Fruit fly (Drosophila melanogaster) whole organism, pupa: ENCODE results near the gene CG15347.

Source experiments
- CG10348 ChIP-seq: fragments of 200-800 bp; sonication (Bioruptor generic); IDR thresholded peaks from 2 replicates; pipeline ENCODE4 v1.3.6; 2022; ENCODE audit warnings: missing biosample characterization, missing genetic modification characterization
- CG12605 ChIP-seq: fragments of 200-800 bp; sonication (Bioruptor generic); IDR thresholded peaks from 2 replicates; pipeline ENCODE4 v1.3.6; 2022; ENCODE audit warnings: missing biosample characterization, missing genetic modification characterization
- CG14655 ChIP-seq: fragments of 200-800 bp; sonication (Bioruptor generic); optimal IDR thresholded peaks from 3 replicates; lab custom pipeline; 2017; ENCODE audit warnings: mild to moderate bottlenecking, missing biosample characterization, missing genetic modification reagents, missing genetic modification characterization
- CG15710 ChIP-seq: fragments of 200-800 bp; sonication (Bioruptor generic); optimal IDR thresholded peaks from 2 replicates; lab custom pipeline; 2018; ENCODE audit warnings: missing biosample characterization, mild to moderate bottlenecking, missing genetic modification characterization, moderate library complexity
- CG17806 ChIP-seq: fragments of 200-800 bp; sonication (Bioruptor generic); optimal IDR thresholded peaks from 2 replicates; lab custom pipeline; 2018; ENCODE audit warnings: missing biosample characterization, mild to moderate bottlenecking, missing genetic modification characterization, moderate library complexity
- CG32121 ChIP-seq: fragments of 200-800 bp; sonication (Bioruptor generic); IDR thresholded peaks from 2 replicates; pipeline ENCODE4 v1.3.6; 2022; ENCODE audit warnings: missing biosample characterization, missing genetic modification characterization
- CG34367 ChIP-seq: fragments of 200-800 bp; sonication (Bioruptor generic); optimal IDR thresholded peaks from 2 replicates; lab custom pipeline; 2018; ENCODE audit warnings: missing biosample characterization, mild to moderate bottlenecking, missing genetic modification characterization
- CG8301 ChIP-seq: fragments of 200-800 bp; sonication (Bioruptor generic); optimal IDR thresholded peaks from 2 replicates; lab custom pipeline; 2018; ENCODE audit warnings: missing biosample characterization, mild to moderate bottlenecking, missing genetic modification characterization
- D1 ChIP-seq: fragments of 200-800 bp; sonication (Bioruptor generic); optimal IDR thresholded peaks from 2 replicates; lab custom pipeline; 2018; ENCODE audit warnings: missing biosample characterization, mild to moderate bottlenecking, missing genetic modification characterization, moderate library complexity
- Ets98B ChIP-seq: fragments of 200-800 bp; sonication (Bioruptor generic); IDR thresholded peaks from 2 replicates; pipeline ENCODE4 v1.3.6; 2022; ENCODE audit warnings: missing biosample characterization, missing genetic modification characterization
- Pif1A ChIP-seq: fragments of 200-800 bp; sonication (Bioruptor generic); optimal IDR thresholded peaks from 3 replicates; lab custom pipeline; 2016; ENCODE audit warnings: missing biosample characterization, missing genetic modification characterization
- Snoo ChIP-seq: fragments of 200-800 bp; sonication (Bioruptor generic); optimal IDR thresholded peaks from 3 replicates; lab custom pipeline; 2017; ENCODE audit warnings: missing biosample characterization, mild to moderate bottlenecking, missing genetic modification characterization, inconsistent platforms
- fd96Ca ChIP-seq: fragments of 200-800 bp; sonication (Bioruptor generic); IDR thresholded peaks from 3 replicates; pipeline ENCODE4 v1.3.6; 2022; ENCODE audit warnings: missing biosample characterization, missing genetic modification characterization

DNA sequence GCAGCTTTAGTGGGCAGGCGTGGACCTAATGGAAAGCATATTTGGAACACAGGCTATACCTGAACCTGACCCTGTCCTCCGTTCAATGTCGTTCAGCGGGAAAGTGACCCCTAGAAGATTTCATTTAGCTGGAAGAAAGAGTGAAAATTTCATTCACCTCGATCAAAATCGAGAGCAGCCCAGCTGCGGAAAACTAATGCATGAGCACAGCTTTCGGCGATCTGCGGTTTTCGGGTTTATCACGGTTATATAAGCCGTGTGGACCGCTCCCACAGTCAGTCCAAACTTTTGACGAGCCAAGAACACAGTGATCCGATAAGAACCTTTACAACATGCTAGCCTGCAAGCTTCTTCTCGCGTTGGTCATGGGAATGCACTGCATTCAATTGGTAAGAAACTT lies 9.9 kb upstream of the CG15347 start, which contains the start of gene Cp7Fa:
- TF ChIP-seq fd96Ca (GFP tag; lab: Robert Waterston, UW) (no peak), Ets98B (no peak), Snoo (tag; lab: Kevin White, UChicago) (no peak), CG10348 (GFP tag; lab: Robert Waterston, UW) (no peak), CG34367 (tag; lab: Kevin White, UChicago) (no peak), CG14655 (GFP tag; lab: Kevin White, UChicago) (no peak), CG8301 (tag; lab: Kevin White, UChicago) (no peak), D1 (no peak), CG17806 (tag; lab: Kevin White, UChicago) (no peak), CG32121 (no peak), CG15710 (no peak), Pif1A (GFP tag; lab: Kevin White, UChicago) (no peak), CG12605 (GFP tag; lab: Robert Waterston, UW) (no peak)
